Fruit fly (Drosophila melanogaster): Measurements from ENCODE around the gene CG43391.

Gene CG43391

DNA sequence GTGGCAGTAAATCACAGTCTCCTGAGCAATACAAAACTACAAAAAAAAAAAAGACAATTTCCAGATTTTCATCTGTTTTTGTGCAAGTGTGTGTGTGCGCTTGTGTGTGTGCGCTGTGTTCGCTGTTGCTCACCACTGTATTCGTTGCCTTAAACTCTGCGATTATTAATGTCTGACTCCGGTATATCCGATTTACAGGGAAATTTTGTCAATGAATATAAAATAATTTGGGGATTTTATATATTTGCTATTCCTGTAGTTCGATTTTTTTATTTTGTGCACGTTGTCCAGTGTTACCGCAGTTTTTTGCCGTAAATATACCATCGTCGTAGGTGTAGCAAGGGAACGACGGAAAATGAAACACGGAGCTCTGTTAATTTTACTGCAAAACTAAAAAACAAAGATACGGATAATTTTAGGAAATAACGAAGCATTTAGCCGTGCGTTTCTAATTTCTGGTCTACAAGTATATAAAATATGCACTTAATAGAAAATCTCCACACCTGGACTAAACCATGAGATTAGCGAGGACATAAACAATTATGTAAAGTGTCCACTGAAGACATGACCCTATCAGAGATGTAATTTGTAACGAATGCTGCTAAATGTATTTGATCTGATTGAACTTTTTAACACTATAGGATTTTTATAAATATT is 28.5 kb upstream of the CG43391 start, which contains the start of gene Duba (continued):
- TF ChIP-seq hbn (GFP tag; IDR thresholded peaks at IDR 0.05; ENCODE audit: partially characterized antibody): no peak
- TF ChIP-seq CG10267 (tag; optimal IDR thresholded peaks at IDR 0.05): peak; percentile 77
- TF ChIP-seq fd96Cb (tag; optimal IDR thresholded peaks at IDR 0.05): no peak
- TF ChIP-seq HLH54F (GFP tag; optimal IDR thresholded peaks at IDR 0.05): no peak
- TF ChIP-seq fu2 (GFP tag; optimal IDR thresholded peaks at IDR 0.05): no peak
- TF ChIP-seq Ravus (GFP tag; IDR thresholded peaks at IDR 0.05): no peak
- no peak for TF ChIP-seq Fer2 (tag; optimal IDR thresholded peaks at IDR 0.05)
- TF ChIP-seq CTCF (GFP tag; optimal IDR thresholded peaks at IDR 0.05): peak; percentile 73
- TF ChIP-seq HLH4C (GFP tag; IDR thresholded peaks at IDR 0.05; ENCODE audit: partially characterized antibody): no peak
- no peak for TF ChIP-seq CG5245 (GFP tag; optimal IDR thresholded peaks at IDR 0.05)
- TF ChIP-seq CG13287 (GFP tag; IDR thresholded peaks at IDR 0.05; ENCODE audit: partially characterized antibody): peak; percentile 15; the same call in 1 of the 2 replicates
- TF ChIP-seq Pdp1 (GFP tag; optimal IDR thresholded peaks at IDR 0.05): peak in 1 of 2 experiments; percentile 72
- TF ChIP-seq Vsx1 (GFP tag; optimal IDR thresholded peaks at IDR 0.05): no peak
- peak; percentile 27; the same call in 1 of the 2 replicates for TF ChIP-seq Ptx1 (GFP tag; IDR thresholded peaks at IDR 0.05)
- no peak for TF ChIP-seq CG7271 (tag; optimal IDR thresholded peaks at IDR 0.05)
- TF ChIP-seq CG17568 (GFP tag; optimal IDR thresholded peaks at IDR 0.05): no peak
- no peak for TF ChIP-seq CG16779 (GFP tag; IDR thresholded peaks at IDR 0.05)
- no peak for TF ChIP-seq Chrac-16 (GFP tag; optimal IDR thresholded peaks at IDR 0.05)
- TF ChIP-seq E2f1 (GFP tag; IDR thresholded peaks at IDR 0.05): no peak
- no peak for TF ChIP-seq sd (tag; optimal IDR thresholded peaks at IDR 0.05)
- no peak for TF ChIP-seq dimm (GFP tag; IDR thresholded peaks at IDR 0.05)
- peak; percentile 97 for TF ChIP-seq CG4617 (GFP tag; optimal IDR thresholded peaks at IDR 0.05; ENCODE audit: borderline replicate concordance)
- TF ChIP-seq CG2678 (tag; optimal IDR thresholded peaks at IDR 0.05): no peak
- TF ChIP-seq B-H1 (GFP tag; IDR thresholded peaks at IDR 0.05): no peak
- no peak for TF ChIP-seq scrt (GFP tag; optimal IDR thresholded peaks at IDR 0.05)
- no peak for TF ChIP-seq wek (GFP tag; optimal IDR thresholded peaks at IDR 0.05)
- TF ChIP-seq CG34422 (GFP tag; IDR thresholded peaks at IDR 0.05): no peak
- TF ChIP-seq repo (GFP tag; optimal IDR thresholded peaks at IDR 0.05): no peak
- TF ChIP-seq CG11723 (GFP tag; optimal IDR thresholded peaks at IDR 0.05): no peak
- no peak for TF ChIP-seq ftz-f1 (GFP tag; optimal IDR thresholded peaks at IDR 0.05)
- TF ChIP-seq Lhr (GFP tag; optimal IDR thresholded peaks at IDR 0.05): peak; percentile 56
- TF ChIP-seq CG10543 (GFP tag; optimal IDR thresholded peaks at IDR 0.05): no peak
- no peak for TF ChIP-seq CG10959 (GFP tag; IDR thresholded peaks at IDR 0.05)
- no peak for TF ChIP-seq tna (GFP tag; IDR thresholded peaks at IDR 0.05; ENCODE audit: partially characterized antibody)
- TF ChIP-seq Dfd (GFP tag; optimal IDR thresholded peaks at IDR 0.05): peak in 1 of 2 experiments; percentile 31
- no peak for TF ChIP-seq Nf-YC (tag; optimal IDR thresholded peaks at IDR 0.05)
- TF ChIP-seq NC2α (GFP tag; optimal IDR thresholded peaks at IDR 0.05): no peak
- TF ChIP-seq lov (optimal IDR thresholded peaks at IDR 0.05): no peak
- TF ChIP-seq lov (GFP tag; IDR thresholded peaks at IDR 0.05): no peak
- no peak for TF ChIP-seq CG17829 (tag; optimal IDR thresholded peaks at IDR 0.05)
- TF ChIP-seq kay (GFP tag; optimal IDR thresholded peaks at IDR 0.05): no peak
- TF ChIP-seq bowl (GFP tag; IDR thresholded peaks at IDR 0.05): no peak
- TF ChIP-seq Xrp1 (GFP tag; IDR thresholded peaks at IDR 0.05): no peak
- TF ChIP-seq run (tag; optimal IDR thresholded peaks at IDR 0.05): no peak
- no peak for TF ChIP-seq CG3838 (GFP tag; optimal IDR thresholded peaks at IDR 0.05)
- peak; percentile 39 for TF ChIP-seq BEAF-32 (GFP tag; optimal IDR thresholded peaks at IDR 0.05)
- no peak for TF ChIP-seq ci (GFP tag; IDR thresholded peaks at IDR 0.05)
- TF ChIP-seq CG30020 (tag; optimal IDR thresholded peaks at IDR 0.05): peak; percentile 95
- TF ChIP-seq CoRest (tag; optimal IDR thresholded peaks at IDR 0.05): peak; percentile 51
- no peak for TF ChIP-seq NFAT (GFP tag; IDR thresholded peaks at IDR 0.05)
- no peak for TF ChIP-seq CG13624 (GFP tag; optimal IDR thresholded peaks at IDR 0.05)
